Fruit fly (Drosophila melanogaster): Measurements from ENCODE around the gene CG13138.
A peak's percentile ranks its signal among the peaks of the same experiment; 100 is the strongest.

The CG13138 gene

DNA sequence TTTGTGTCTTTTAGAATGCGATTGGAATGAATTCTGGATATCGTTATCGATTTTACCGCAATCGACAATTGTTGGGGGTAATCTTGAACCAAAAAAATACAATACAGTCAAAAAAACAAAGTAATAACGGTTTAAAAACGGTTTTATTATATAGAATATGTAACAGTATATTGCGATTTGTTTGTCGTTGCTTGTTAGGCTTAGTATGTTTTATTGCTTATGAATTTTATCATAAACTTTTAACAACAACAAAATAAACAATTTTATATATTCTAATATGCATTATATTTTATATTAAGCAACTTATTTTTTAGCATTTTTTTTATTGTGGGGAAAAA is 2.0 kb downstream of the CG13138 start, which contains the start of gene CYLD:
TSS of gene CYLD (minus strand) at position 38 of the 338 bp plus-strand sequence.
- no peak for TF ChIP-seq eg (GFP tag; IDR thresholded peaks at IDR 0.05)
- TF ChIP-seq CG11294 (GFP tag; IDR thresholded peaks at IDR 0.05), result no peak
- TF ChIP-seq CG6163 (GFP tag; IDR thresholded peaks at IDR 0.05), result no peak
- no peak for TF ChIP-seq ss (GFP tag; optimal IDR thresholded peaks at IDR 0.05)
- peak; percentile 51 for TF ChIP-seq CG6792 (GFP tag; optimal IDR thresholded peaks at IDR 0.05)
- TF ChIP-seq CG6808 (GFP tag; optimal IDR thresholded peaks at IDR 0.05), result no peak
- peak; percentile 74 for TF ChIP-seq OdsH (GFP tag; optimal IDR thresholded peaks at IDR 0.05)
- no peak for TF ChIP-seq CG32006 (GFP tag; optimal IDR thresholded peaks at IDR 0.05)
- TF ChIP-seq achi (GFP tag; optimal IDR thresholded peaks at IDR 0.05), result peak; percentile 75
- TF ChIP-seq CG3032 (tag; optimal IDR thresholded peaks at IDR 0.05), result peak; percentile 70
- peak; percentile 60 for TF ChIP-seq acj6 (GFP tag; optimal IDR thresholded peaks at IDR 0.05)
- no peak for TF ChIP-seq Blimp-1 (GFP tag; optimal IDR thresholded peaks at IDR 0.05)
- TF ChIP-seq CG34406 (GFP tag; optimal IDR thresholded peaks at IDR 0.05), result no peak
- peak; percentile 13 for TF ChIP-seq Sox15 (GFP tag; optimal IDR thresholded peaks at IDR 0.05)
- TF ChIP-seq CG6276 (GFP tag; optimal IDR thresholded peaks at IDR 0.05), result no peak
- TF ChIP-seq CG11902 (GFP tag; optimal IDR thresholded peaks at IDR 0.05), result no peak
- TF ChIP-seq CG10669 (GFP tag; optimal IDR thresholded peaks at IDR 0.05), result peak; percentile 25
- TF ChIP-seq CG1621 (tag; optimal IDR thresholded peaks at IDR 0.05), result no peak
- no peak for TF ChIP-seq fd85E (GFP tag; optimal IDR thresholded peaks at IDR 0.05)
- TF ChIP-seq CG8319 (GFP tag; optimal IDR thresholded peaks at IDR 0.05), result no peak
- TF ChIP-seq Lpt (GFP tag; optimal IDR thresholded peaks at IDR 0.05), result peak; percentile 35
- no peak for TF ChIP-seq Sox102F (GFP tag; optimal IDR thresholded peaks at IDR 0.05)
- no peak for TF ChIP-seq spab (GFP tag; optimal IDR thresholded peaks at IDR 0.05)
- no peak for TF ChIP-seq pdm3 (GFP tag; optimal IDR thresholded peaks at IDR 0.05)
- peak; percentile 57 for TF ChIP-seq cyc (GFP tag; optimal IDR thresholded peaks at IDR 0.05)
- peak; percentile 85 for TF ChIP-seq CG15336 (GFP tag; IDR thresholded peaks at IDR 0.05)
- TF ChIP-seq Hr39 (GFP tag; optimal IDR thresholded peaks at IDR 0.05), result no peak
- no peak for TF ChIP-seq CG4318 (GFP tag; optimal IDR thresholded peaks at IDR 0.05)
- peak in 1 of 2 experiments; percentile 22 for TF ChIP-seq salr (GFP tag; optimal IDR thresholded peaks at IDR 0.05)
- TF ChIP-seq CG8119 (GFP tag; IDR thresholded peaks at IDR 0.05), result peak; percentile 71; the same call in 2 of the 3 replicates
- TF ChIP-seq lz (GFP tag; optimal IDR thresholded peaks at IDR 0.05), result peak; percentile 47
- TF ChIP-seq CG7368 (GFP tag; optimal IDR thresholded peaks at IDR 0.05), result no peak
- TF ChIP-seq CG9139 (GFP tag; optimal IDR thresholded peaks at IDR 0.05), result no peak
- TF ChIP-seq Hr38 (GFP tag; optimal IDR thresholded peaks at IDR 0.05), result no peak
- peak; percentile 62 for TF ChIP-seq Met (GFP tag; optimal IDR thresholded peaks at IDR 0.05)
- peak; percentile 50 for TF ChIP-seq Eip75B (GFP tag; optimal IDR thresholded peaks at IDR 0.05)
- TF ChIP-seq Sox14 (GFP tag; optimal IDR thresholded peaks at IDR 0.05), result peak; percentile 41
- TF ChIP-seq Eip93F (GFP tag; optimal IDR thresholded peaks at IDR 0.05), result no peak
- no peak for TF ChIP-seq svp (GFP tag)
- TF ChIP-seq Ets21C (GFP tag; optimal IDR thresholded peaks at IDR 0.05), result peak; percentile 18
- TF ChIP-seq vri (GFP tag; optimal IDR thresholded peaks at IDR 0.05), result no peak
- TF ChIP-seq Gug (GFP tag; IDR thresholded peaks at IDR 0.05), result no peak
- no peak for TF ChIP-seq CG16779 (tag; optimal IDR thresholded peaks at IDR 0.05)
- no peak for TF ChIP-seq net (GFP tag; optimal IDR thresholded peaks at IDR 0.05)
- no peak for TF ChIP-seq CG3919 (GFP tag; optimal IDR thresholded peaks at IDR 0.05)
- peak; percentile 36 for TF ChIP-seq CG11762 (GFP tag; optimal IDR thresholded peaks at IDR 0.05; ENCODE audit: insufficient read depth)
- peak; percentile 62 for TF ChIP-seq CG10631 (GFP tag; optimal IDR thresholded peaks at IDR 0.05)
- TF ChIP-seq CG6854 (GFP tag; optimal IDR thresholded peaks at IDR 0.05), result no peak
- TF ChIP-seq dsx (GFP tag; optimal IDR thresholded peaks at IDR 0.05; ENCODE audit: poor library complexity, severe bottlenecking), result no peak
- no peak for TF ChIP-seq dac (GFP tag; optimal IDR thresholded peaks at IDR 0.05)
- TF ChIP-seq Ets96B (tag; optimal IDR thresholded peaks at IDR 0.05), result peak; percentile 67
- no peak for TF ChIP-seq fd59A (GFP tag; optimal IDR thresholded peaks at IDR 0.05)
- TF ChIP-seq topi (GFP tag; optimal IDR thresholded peaks at IDR 0.05), result peak; percentile 50
